Worm (Caenorhabditis elegans) whole organism, midembryonic: ENCODE data around the gene F59A2.5.

Experiments
- T22C8.4 ChIP-seq: fragments of 200-800 bp; sonication (Bioruptor generic); IDR thresholded peaks from 2 replicates; pipeline ENCODE4 v1.3.6; 2022; ENCODE audit warnings: missing genetic modification characterization, missing compliant biosample characterization
- cog-1 ChIP-seq: sonication (generic microtip); optimal IDR thresholded peaks from 2 replicates; lab custom pipeline; 2016; ENCODE audit warnings: missing genetic modification characterization, missing compliant biosample characterization
- flt-1 ChIP-seq: fragments of 200-800 bp; sonication (Bioruptor generic); IDR thresholded peaks from 2 replicates; pipeline ENCODE4 v1.3.6; 2022; ENCODE audit warnings: missing genetic modification characterization, missing compliant biosample characterization
- klf-2 ChIP-seq: fragments of 200-800 bp; sonication (Bioruptor generic); conservative IDR thresholded peaks from 2 replicates; pipeline ENCODE4 v1.3.6; 2022; ENCODE audit warnings: missing genetic modification reagents, missing genetic modification characterization, missing compliant biosample characterization
- med-1 ChIP-seq: sonication (generic microtip); optimal IDR thresholded peaks from 2 replicates; lab custom pipeline; 2017; ENCODE audit warnings: missing genetic modification characterization, mild to moderate bottlenecking, missing compliant biosample characterization, antibody characterized with exemption, missing genetic modification reagents; ENCODE audit not compliant: insufficient read depth
- ref-1 ChIP-seq: fragments of 200-800 bp; sonication (Bioruptor generic); conservative IDR thresholded peaks from 2 replicates; pipeline ENCODE4 v1.3.6; 2022; ENCODE audit warnings: missing genetic modification reagents, missing genetic modification characterization, missing compliant biosample characterization
- tab-1 ChIP-seq: fragments of 200-800 bp; sonication (Bioruptor generic); IDR thresholded peaks from 2 replicates; pipeline ENCODE4 v1.3.6; 2022; ENCODE audit warnings: missing genetic modification characterization, missing compliant biosample characterization
- ztf-23 ChIP-seq: fragments of 200-800 bp; sonication (Bioruptor generic); IDR thresholded peaks from 2 replicates; pipeline ENCODE4 v1.3.6; 2022; ENCODE audit warnings: missing genetic modification reagents, missing genetic modification characterization, missing compliant biosample characterization
- ztf-29 ChIP-seq: fragments of 200-800 bp; sonication (Bioruptor generic); IDR thresholded peaks from 2 replicates; pipeline ENCODE4 v1.3.6; 2022; ENCODE audit warnings: missing genetic modification reagents, missing genetic modification characterization, missing compliant biosample characterization

DNA sequence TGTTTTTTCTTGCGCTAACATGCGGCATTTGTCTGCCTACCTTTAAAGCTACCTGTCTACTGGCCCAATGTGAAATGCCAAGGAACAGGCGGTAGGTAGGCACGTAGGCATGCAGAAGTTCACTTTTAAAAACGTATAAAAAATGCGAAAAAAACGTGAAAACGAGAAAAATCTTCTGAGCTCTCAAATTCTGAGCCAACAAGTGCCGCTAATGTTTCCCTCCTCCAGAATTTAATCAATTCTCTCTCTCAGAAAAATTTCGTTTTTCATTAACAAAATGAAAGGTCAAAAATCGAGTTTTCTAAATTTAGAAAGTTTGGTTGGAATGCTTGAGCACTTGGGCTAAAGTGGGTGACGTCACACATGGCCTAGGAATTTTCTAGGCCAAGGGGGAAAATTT lies 22.2 kb upstream of the F59A2.5 start:
- TF ChIP-seq flt-1 (GFP tag; lab: Robert Waterston, UW) (no peak), cog-1 (tag; lab: Kevin White, UChicago) (no peak), ztf-23 (no peak), med-1 (GFP tag; lab: Kevin White, UChicago) (no peak), T22C8.4 (GFP tag; lab: Robert Waterston, UW) (no peak), tab-1 (GFP tag; lab: Robert Waterston, UW) (no peak), ref-1 (GFP tag; lab: Robert Waterston, UW) (no peak), klf-2 (GFP tag; lab: Robert Waterston, UW) (no peak), ztf-29 (GFP tag; lab: Robert Waterston, UW) (no peak)
